Worm (Caenorhabditis elegans) whole organism, L4 larva: ENCODE measurements around the gene Y105C5A.1273.
"Not testable (repeated sequence)": the region's sequence is repeated elsewhere in the genome, so short reads cannot be mapped to it uniquely, and the experiment has no call there.

Experiments
- F44E2.7 ChIP-seq: fragments of 200-800 bp; sonication (Bioruptor generic); IDR thresholded peaks from 2 replicates; pipeline ENCODE4 v2.1.2; 2022; ENCODE audit warnings: missing genetic modification characterization, missing compliant biosample characterization
- Y75B8A.6 ChIP-seq: fragments of 200-800 bp; sonication (Bioruptor generic); IDR thresholded peaks from 2 replicates; pipeline ENCODE4 v1.3.6; 2022; ENCODE audit warnings: missing genetic modification reagents, missing genetic modification characterization, missing compliant biosample characterization
- ceh-82 ChIP-seq: sonication (generic microtip); optimal IDR thresholded peaks from 2 replicates; lab custom pipeline; 2017; ENCODE audit warnings: missing biosample characterization, missing genetic modification characterization
- fkh-10 ChIP-seq: fragments of 150-350 bp; optimal IDR thresholded peaks from 2 replicates; lab custom pipeline; 2014; ENCODE audit warnings: missing biosample characterization, missing genetic modification reagents, missing genetic modification characterization
- mep-1 ChIP-seq: fragments of 150-350 bp; sonication (generic microtip); optimal IDR thresholded peaks from 3 replicates; lab custom pipeline; 2014; ENCODE audit warnings: missing biosample characterization, missing genetic modification characterization
- ztf-11 ChIP-seq: fragments of 150-350 bp; optimal IDR thresholded peaks from 2 replicates; lab custom pipeline; 2014; ENCODE audit warnings: missing biosample characterization, missing genetic modification characterization

DNA sequence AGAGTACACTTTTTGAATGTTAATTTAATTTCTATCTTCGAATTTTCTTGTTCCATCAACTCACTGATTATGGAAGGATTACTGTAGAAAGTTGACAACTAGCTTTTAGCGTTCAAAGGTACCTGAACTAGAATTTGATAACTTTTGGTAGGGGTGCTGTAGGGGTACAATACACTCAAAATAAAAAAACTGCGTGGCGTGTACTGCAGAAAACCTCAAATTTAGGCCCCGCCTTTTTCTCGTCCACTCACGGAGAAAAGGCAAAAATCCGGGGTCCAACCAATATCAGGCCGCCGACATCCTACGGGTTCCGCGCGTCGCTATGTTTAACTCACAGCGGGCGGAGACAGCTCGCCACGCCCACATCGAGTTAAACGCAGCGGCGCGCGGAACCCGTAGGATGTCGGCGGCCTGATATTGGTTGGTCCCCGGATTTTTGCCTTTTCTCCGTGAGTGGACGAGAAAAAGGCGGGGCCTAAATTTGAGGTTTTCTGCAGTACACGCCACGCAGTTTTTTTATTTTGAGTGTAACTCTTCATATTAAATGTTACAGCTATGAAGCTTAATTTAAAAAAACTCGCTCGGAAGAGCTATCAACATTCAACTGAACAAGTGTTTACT, 14.2 kb downstream of the Y105C5A.1273 start:
- TF ChIP-seq F44E2.7; Y75B8A.6 (GFP tag; lab: Robert Waterston, UW); ceh-82; fkh-10 (GFP tag; lab: Kevin White, UChicago); mep-1 (tag; lab: Kevin White, UChicago); ztf-11: not testable (repeated sequence)
